Worm (Caenorhabditis elegans): ENCODE data around the gene Y43F8A.1.

Gene Y43F8A.1

ce11 chrV:19370189-19370588, at the start of gene Y43F8A.1:
Y43F8A.1 (plus strand) TSS chrV:19370489.
- TF ChIP-seq dao-5 (tag; optimal IDR thresholded peaks at IDR 0.05) (no peak), W03F9.2 (tag; optimal IDR thresholded peaks at IDR 0.05) (no peak), him-1 (tag; optimal IDR thresholded peaks at IDR 0.05) (no peak)

ce11 chrV:19322387-19322786, 47.9 kb upstream of the Y43F8A.1 start, which contains the start of gene C43D7.4:
C43D7.4 (minus strand) TSS chrV:19322487.
- TF ChIP-seq W03F9.2 (tag; optimal IDR thresholded peaks at IDR 0.05) (no peak), dao-5 (tag; optimal IDR thresholded peaks at IDR 0.05) (no peak)

ce11 chrV:19325436-19325835, 44.9 kb upstream of the Y43F8A.1 start:
- TF ChIP-seq him-1 (tag; optimal IDR thresholded peaks at IDR 0.05): no peak
- TF ChIP-seq W03F9.2 (tag; optimal IDR thresholded peaks at IDR 0.05): no peak
- TF ChIP-seq dao-5 (tag; optimal IDR thresholded peaks at IDR 0.05): no peak

- no peak for TF ChIP-seq dao-5 (tag; optimal IDR thresholded peaks at IDR 0.05)
These were observed 41.0 kb upstream of the Y43F8A.1 start, which contains the start of gene fbxb-65 for ce11 chrV:19329263-19329662. fbxb-65 (plus strand) TSS chrV:19329563.

- TF ChIP-seq W03F9.2 (tag; optimal IDR thresholded peaks at IDR 0.05) (no peak), him-1 (tag; optimal IDR thresholded peaks at IDR 0.05) (no peak), dao-5 (tag; optimal IDR thresholded peaks at IDR 0.05) (no peak)
These were observed 33.0 kb upstream of the Y43F8A.1 start for ce11 chrV:19337333-19337732.

ce11 chrV:19351944-19352343, 18.3 kb upstream of the Y43F8A.1 start:
- TF ChIP-seq dao-5 (tag; optimal IDR thresholded peaks at IDR 0.05) (no peak), W03F9.2 (tag; optimal IDR thresholded peaks at IDR 0.05) (no peak), him-1 (tag; optimal IDR thresholded peaks at IDR 0.05) (no peak)

ce11 chrV:19354506-19354905, 15.8 kb upstream of the Y43F8A.1 start:
- TF ChIP-seq him-1 (tag; optimal IDR thresholded peaks at IDR 0.05) (no peak), W03F9.2 (tag; optimal IDR thresholded peaks at IDR 0.05) (no peak), dao-5 (tag; optimal IDR thresholded peaks at IDR 0.05) (no peak)

ce11 chrV:19355219-19355618, 15.1 kb upstream of the Y43F8A.1 start:
- no peak for TF ChIP-seq him-1 (tag; optimal IDR thresholded peaks at IDR 0.05)
- no peak for TF ChIP-seq dao-5 (tag; optimal IDR thresholded peaks at IDR 0.05)
- no peak for TF ChIP-seq W03F9.2 (tag; optimal IDR thresholded peaks at IDR 0.05)

ce11 chrV:19356717-19357116, 13.6 kb upstream of the Y43F8A.1 start:
- no peak for TF ChIP-seq him-1 (tag; optimal IDR thresholded peaks at IDR 0.05)
- no peak for TF ChIP-seq dao-5 (tag; optimal IDR thresholded peaks at IDR 0.05)
- no peak for TF ChIP-seq W03F9.2 (tag; optimal IDR thresholded peaks at IDR 0.05)

ce11 chrV:19358039-19358438, 12.2 kb upstream of the Y43F8A.1 start:
- no peak for TF ChIP-seq him-1 (tag; optimal IDR thresholded peaks at IDR 0.05)
- TF ChIP-seq dao-5 (tag; optimal IDR thresholded peaks at IDR 0.05): no peak
- no peak for TF ChIP-seq W03F9.2 (tag; optimal IDR thresholded peaks at IDR 0.05)

- TF ChIP-seq him-1 (tag; optimal IDR thresholded peaks at IDR 0.05) (no peak), dao-5 (tag; optimal IDR thresholded peaks at IDR 0.05) (no peak), W03F9.2 (tag; optimal IDR thresholded peaks at IDR 0.05) (no peak)
These were observed 7.7 kb upstream of the Y43F8A.1 start, which contains the start of gene C14B4.2 for ce11 chrV:19362568-19362967. C14B4.2 (minus strand) TSS chrV:19362668.

- no peak for TF ChIP-seq dao-5 (tag; optimal IDR thresholded peaks at IDR 0.05)
- no peak for TF ChIP-seq W03F9.2 (tag; optimal IDR thresholded peaks at IDR 0.05)
- TF ChIP-seq him-1 (tag; optimal IDR thresholded peaks at IDR 0.05): no peak
These were observed 964 bp downstream of the Y43F8A.1 start, which contains the start of gene Y43F8A.2 for ce11 chrV:19371253-19371652. Y43F8A.2 (plus strand) TSS chrV:19371553.

ce11 chrV:19371777-19372176, 1.5 kb downstream of the Y43F8A.1 start:
- no peak for TF ChIP-seq dao-5 (tag; optimal IDR thresholded peaks at IDR 0.05)
- TF ChIP-seq him-1 (tag; optimal IDR thresholded peaks at IDR 0.05): no peak
- no peak for TF ChIP-seq W03F9.2 (tag; optimal IDR thresholded peaks at IDR 0.05)

- TF ChIP-seq him-1 (tag; optimal IDR thresholded peaks at IDR 0.05): no peak
- no peak for TF ChIP-seq W03F9.2 (tag; optimal IDR thresholded peaks at IDR 0.05)
- TF ChIP-seq dao-5 (tag; optimal IDR thresholded peaks at IDR 0.05): no peak
These were observed 6.8 kb downstream of the Y43F8A.1 start, which contains the start of gene nceh-1 for ce11 chrV:19377014-19377494. nceh-1 (plus strand) TSS chrV:19377444.

- TF ChIP-seq him-1 (tag; optimal IDR thresholded peaks at IDR 0.05): no peak
These were observed 10.7 kb downstream of the Y43F8A.1 start, which contains the start of gene srw-84 for ce11 chrV:19380968-19381367. srw-84 (plus strand) TSS chrV:19381268.

Measured in whole organism, L4/young adult.